Comparison of ENCODE assay signal across 8 worm cellular contexts in the genomic region with DNA sequence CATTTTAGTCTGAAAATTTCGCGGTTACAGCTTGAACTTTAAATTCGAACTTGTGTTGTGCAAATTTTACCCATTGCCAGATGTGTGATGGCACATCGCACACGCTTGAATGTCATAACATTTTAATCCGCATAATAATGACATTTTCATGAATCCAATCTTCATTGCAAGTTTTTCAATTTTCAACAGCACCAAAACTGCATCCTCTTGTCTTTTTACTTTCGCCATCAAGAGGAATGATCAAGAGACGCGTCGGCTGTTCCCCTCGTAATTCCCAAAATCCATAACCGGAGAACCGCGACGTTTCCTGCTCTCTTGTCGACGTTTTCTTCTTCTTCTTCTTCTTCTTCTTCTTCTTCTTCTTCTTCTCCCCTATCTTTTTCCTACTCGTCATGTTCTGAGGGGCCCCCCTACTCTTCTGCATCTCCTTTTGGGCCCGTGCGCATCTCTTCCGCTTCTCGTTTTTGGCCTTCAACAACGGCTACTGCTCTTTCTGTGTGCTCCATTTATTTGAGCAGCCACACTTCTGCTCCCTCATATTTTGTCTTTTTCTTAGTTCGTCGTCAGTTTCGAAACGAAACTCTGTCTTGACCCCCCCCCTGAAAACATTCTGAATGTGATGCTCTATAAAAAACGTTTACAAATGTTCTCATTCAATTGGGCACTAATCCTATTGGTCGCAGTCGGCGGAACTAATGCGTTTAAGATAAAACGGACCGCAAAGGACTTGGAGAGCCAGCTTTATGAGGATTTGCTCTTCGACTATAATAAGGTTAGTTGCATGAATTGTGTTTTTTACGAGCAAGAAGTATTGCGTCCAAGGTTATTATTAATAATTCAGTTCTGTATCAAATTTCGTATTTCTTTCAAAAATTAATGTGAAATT.
A peak's percentile ranks its signal among the peaks of the same experiment; 100 is the strongest.
TF ChIP-seq lines count a peak whose summit lies in the region.

A gene (plus strand): TSS at position 430 of the 886 bp plus-strand sequence.

TF ChIP-seq in whole organism, L1 larva, 84 proteins besides CTCF, POLR2A, EP300 and RAD21:
- TF ChIP-seq dpl-1 (GFP tag; optimal IDR thresholded peaks at IDR 0.05; lab: Kevin White, UChicago): no peak
- no peak for TF ChIP-seq nhr-11 (tag; optimal IDR thresholded peaks at IDR 0.05; lab: Kevin White, UChicago)
- TF ChIP-seq lin-14 (GFP tag; optimal IDR thresholded peaks at IDR 0.05; lab: Kevin White, UChicago): peak; percentile 72
- peak in 1 of 3 experiments; percentile 10 for TF ChIP-seq ceh-82 (tag; optimal IDR thresholded peaks at IDR 0.05; lab: Kevin White, UChicago)

TF ChIP-seq in whole organism, L2 larva, 48 proteins besides CTCF, POLR2A, EP300 and RAD21 (continues in another document):
- TF ChIP-seq mab-5 (tag; optimal IDR thresholded peaks at IDR 0.05; lab: Kevin White, UChicago) (no peak), snpc-4 (tag; optimal IDR thresholded peaks at IDR 0.05; lab: Kevin White, UChicago) (no peak), ztf-11 (tag; optimal IDR thresholded peaks at IDR 0.05; lab: Kevin White, UChicago) (no peak), lin-39 (tag; optimal IDR thresholded peaks at IDR 0.05; lab: Kevin White, UChicago) (no peak), nhr-77 (tag; optimal IDR thresholded peaks at IDR 0.05; lab: Kevin White, UChicago) (no peak), unc-39 (tag; optimal IDR thresholded peaks at IDR 0.05; lab: Kevin White, UChicago) (no peak), egl-27 (tag; optimal IDR thresholded peaks at IDR 0.05; lab: Kevin White, UChicago) (no peak), nhr-21 (tag; optimal IDR thresholded peaks at IDR 0.05; lab: Kevin White, UChicago) (no peak), zag-1 (tag; optimal IDR thresholded peaks at IDR 0.05; lab: Kevin White, UChicago) (no peak), sma-9 (GFP tag; optimal IDR thresholded peaks at IDR 0.05; lab: Kevin White, UChicago) (peak; percentile 2), sma-9 (tag; optimal IDR thresholded peaks at IDR 0.05; lab: Kevin White, UChicago) (no peak)

TF ChIP-seq in whole organism, L3 larva, 47 proteins besides CTCF, POLR2A, EP300 and RAD21 (continues in another document):
- TF ChIP-seq lin-39 (tag; optimal IDR thresholded peaks at IDR 0.05; lab: Kevin White, UChicago): peak; percentile 46
- no peak for TF ChIP-seq snpc-4 (tag; optimal IDR thresholded peaks at IDR 0.05; lab: Kevin White, UChicago)
- no peak for TF ChIP-seq mml-1 (tag; optimal IDR thresholded peaks at IDR 0.05; lab: Kevin White, UChicago)
- no peak for TF ChIP-seq nhr-28 (tag; optimal IDR thresholded peaks at IDR 0.05; lab: Kevin White, UChicago)
- no peak for TF ChIP-seq ceh-16 (tag; optimal IDR thresholded peaks at IDR 0.05; lab: Kevin White, UChicago)
- TF ChIP-seq nfya-1 (tag; optimal IDR thresholded peaks at IDR 0.05; lab: Kevin White, UChicago; ENCODE audit: insufficient read depth): peak; percentile 9
- TF ChIP-seq skn-1 (tag; optimal IDR thresholded peaks at IDR 0.05; lab: Kevin White, UChicago): no peak
- TF ChIP-seq hmg-11 (tag; optimal IDR thresholded peaks at IDR 0.05; lab: Kevin White, UChicago): peak; percentile 44
- no peak for TF ChIP-seq nhr-67 (tag; optimal IDR thresholded peaks at IDR 0.05; lab: Kevin White, UChicago)
- TF ChIP-seq nhr-77 (tag; optimal IDR thresholded peaks at IDR 0.05; lab: Kevin White, UChicago): no peak
- no peak for TF ChIP-seq unc-39 (tag; optimal IDR thresholded peaks at IDR 0.05; lab: Kevin White, UChicago)

TF ChIP-seq in whole organism, L4 larva, 104 proteins besides CTCF, POLR2A, EP300 and RAD21 (continues in another document):
- no peak for TF ChIP-seq ama-1 (optimal IDR thresholded peaks at IDR 0.05; lab: Kevin White, UChicago)
- TF ChIP-seq nhr-48 (tag; optimal IDR thresholded peaks at IDR 0.05; lab: Kevin White, UChicago): no peak
- peak; percentile 19 for TF ChIP-seq fkh-10 (GFP tag; optimal IDR thresholded peaks at IDR 0.05; lab: Kevin White, UChicago)
- no peak for TF ChIP-seq madf-9 (GFP tag; conservative IDR thresholded peaks at IDR 0.05; lab: Robert Waterston, UW)
- TF ChIP-seq mxl-2 (GFP tag; conservative IDR thresholded peaks at IDR 0.05; lab: Robert Waterston, UW): no peak
- TF ChIP-seq unc-62 (GFP tag; optimal IDR thresholded peaks at IDR 0.05 in 1 of 2; lab: Kevin White, UChicago): peak in 1 of 2 experiments; percentile 93
- no peak for TF ChIP-seq unc-62 (tag; optimal IDR thresholded peaks at IDR 0.05; lab: Kevin White, UChicago)
- no peak for TF ChIP-seq snpc-4 (tag; optimal IDR thresholded peaks at IDR 0.05; lab: Kevin White, UChicago)
- no peak for TF ChIP-seq snpc-1.2 (GFP tag; IDR thresholded peaks at IDR 0.05; lab: Robert Waterston, UW)
- TF ChIP-seq nhr-11 (tag; optimal IDR thresholded peaks at IDR 0.05; lab: Kevin White, UChicago): no peak
- TF ChIP-seq egl-43 (GFP tag; IDR thresholded peaks at IDR 0.05; lab: Robert Waterston, UW): 0 out of 2 replicates have a peak, but pooled peaks have one; percentile 38

TF ChIP-seq in whole organism, early embryonic, 17 proteins besides CTCF, POLR2A, EP300 and RAD21:
- TF ChIP-seq ceh-36 (tag; optimal IDR thresholded peaks at IDR 0.05; lab: Kevin White, UChicago) (no peak), hmg-4 (GFP tag; optimal IDR thresholded peaks at IDR 0.05; lab: Kevin White, UChicago) (peak; percentile 16), hmbx-1 (tag; optimal IDR thresholded peaks at IDR 0.05; lab: Kevin White, UChicago) (no peak)

TF ChIP-seq in whole organism, late embryonic, 69 proteins besides CTCF, POLR2A, EP300 and RAD21:
- TF ChIP-seq pros-1 (tag; optimal IDR thresholded peaks at IDR 0.05; lab: Kevin White, UChicago): no peak
- TF ChIP-seq odd-2 (tag; optimal IDR thresholded peaks at IDR 0.05; lab: Kevin White, UChicago): no peak
- TF ChIP-seq unc-42 (tag; optimal IDR thresholded peaks at IDR 0.05; lab: Kevin White, UChicago): peak; percentile 79
- peak; percentile 21 for TF ChIP-seq sdc-2 (tag; optimal IDR thresholded peaks at IDR 0.05; lab: Kevin White, UChicago)
- peak; percentile 5 for TF ChIP-seq pat-9 (tag; optimal IDR thresholded peaks at IDR 0.05; lab: Kevin White, UChicago)
- peak; percentile 27 for TF ChIP-seq ceh-31 (tag; optimal IDR thresholded peaks at IDR 0.05; lab: Kevin White, UChicago)
- no peak for TF ChIP-seq C08G9.2 (tag; optimal IDR thresholded peaks at IDR 0.05; lab: Kevin White, UChicago)
- peak; percentile 22 for TF ChIP-seq ref-2 (tag; optimal IDR thresholded peaks at IDR 0.05; lab: Kevin White, UChicago)

TF ChIP-seq in whole organism, mixed stage, embryonic, 35 proteins besides CTCF, POLR2A, EP300 and RAD21:
- TF ChIP-seq ces-1 (GFP tag; optimal IDR thresholded peaks at IDR 0.05; lab: Kevin White, UChicago) (peak; percentile 97), ham-2 (GFP tag; optimal IDR thresholded peaks at IDR 0.05; lab: Kevin White, UChicago) (no peak), mls-2 (tag; optimal IDR thresholded peaks at IDR 0.05; lab: Kevin White, UChicago) (peak; percentile 27), unc-62 (GFP tag; optimal IDR thresholded peaks at IDR 0.05; lab: Kevin White, UChicago) (no peak)

TF ChIP-seq in whole organism, young adult, 124 proteins besides CTCF, POLR2A, EP300 and RAD21:
- TF ChIP-seq C06A6.2 (GFP tag; conservative IDR thresholded peaks at IDR 0.05; lab: Robert Waterston, UW): no peak
- TF ChIP-seq him-1 (tag; optimal IDR thresholded peaks at IDR 0.05; lab: Kevin White, UChicago): no peak
- no peak for TF ChIP-seq attf-5 (GFP tag; optimal IDR thresholded peaks at IDR 0.05; lab: Kevin White, UChicago)
- peak; percentile 80 for TF ChIP-seq zfh-2 (GFP tag; conservative IDR thresholded peaks at IDR 0.05; lab: Robert Waterston, UW)
- no peak for TF ChIP-seq F55B11.4 (tag; optimal IDR thresholded peaks at IDR 0.05; lab: Kevin White, UChicago; ENCODE audit: borderline replicate concordance, insufficient read depth)
